Worm (Caenorhabditis elegans) whole organism, L4/young adult: ENCODE results near the gene grl-1.

Experiments
- W03F9.2 ChIP-seq: fragments of 150-350 bp; optimal IDR thresholded peaks from 2 replicates; lab custom pipeline; 2014; ENCODE audit warnings: missing biosample characterization, missing genetic modification characterization
- dao-5 ChIP-seq: sonication (generic microtip); optimal IDR thresholded peaks from 2 replicates; lab custom pipeline; 2016; ENCODE audit warnings: missing genotype, missing genetic modification characterization, moderate library complexity, missing compliant biosample characterization
- him-1 ChIP-seq: sonication (generic microtip); optimal IDR thresholded peaks from 2 replicates; lab custom pipeline; 2016; ENCODE audit warnings: missing genotype, missing genetic modification reagents, missing genetic modification characterization, missing compliant biosample characterization

- TF ChIP-seq dao-5 (tag; lab: Kevin White, UChicago) (no peak), him-1 (no peak), W03F9.2 (tag; lab: Kevin White, UChicago) (no peak)
Measured at ce11 chrV:5499475-5499874, 34.2 kb downstream of the grl-1 start.
